Fruit fly (Drosophila melanogaster): ENCODE results near the gene CG10959.

Gene CG10959

dm6 chrX:8107936-8108335 is 40.6 kb upstream of the CG10959 start:
- TF ChIP-seq cnc (optimal IDR thresholded peaks at IDR 0.05) (no peak), tj (GFP tag; optimal IDR thresholded peaks at IDR 0.05) (no peak), CG5204 (GFP tag; optimal IDR thresholded peaks at IDR 0.05) (no peak), CG14711 (tag; optimal IDR thresholded peaks at IDR 0.05) (no peak), Clk (GFP tag; optimal IDR thresholded peaks at IDR 0.05) (no peak), pad (GFP tag; optimal IDR thresholded peaks at IDR 0.05) (no peak), CG7101 (tag; optimal IDR thresholded peaks at IDR 0.05) (no peak), Crg-1 (GFP tag; optimal IDR thresholded peaks at IDR 0.05) (no peak), CG12768 (GFP tag; optimal IDR thresholded peaks at IDR 0.05) (no peak), CG11617 (GFP tag; optimal IDR thresholded peaks at IDR 0.05) (no peak), CG1620 (GFP tag; optimal IDR thresholded peaks at IDR 0.05) (no peak)

dm6 chrX:8110984-8111383 is 37.6 kb upstream of the CG10959 start:
- TF ChIP-seq ovo (GFP tag; optimal IDR thresholded peaks at IDR 0.05) (peak; percentile 10), Hr96 (GFP tag; optimal IDR thresholded peaks at IDR 0.05) (no peak), tj (GFP tag; optimal IDR thresholded peaks at IDR 0.05) (peak; percentile 68)

dm6 chrX:8112715-8113114 is 35.9 kb upstream of the CG10959 start:
- TF ChIP-seq CG7101 (tag; optimal IDR thresholded peaks at IDR 0.05) (peak; percentile 45), Mnt (GFP tag; optimal IDR thresholded peaks at IDR 0.05) (peak; percentile 16), kay (GFP tag; ENCODE audit: borderline replicate concordance) (no peak), CG33017 (tag; optimal IDR thresholded peaks at IDR 0.05) (no peak), CG7045 (GFP tag; optimal IDR thresholded peaks at IDR 0.05) (peak; percentile 15), bab1 (GFP tag; optimal IDR thresholded peaks at IDR 0.05) (no peak), CG11617 (GFP tag; optimal IDR thresholded peaks at IDR 0.05) (peak; percentile 64), ovo (GFP tag; optimal IDR thresholded peaks at IDR 0.05) (no peak), tj (GFP tag; optimal IDR thresholded peaks at IDR 0.05) (peak; percentile 53), cic (GFP tag; optimal IDR thresholded peaks at IDR 0.05) (no peak), CG5204 (GFP tag; optimal IDR thresholded peaks at IDR 0.05) (peak; percentile 34)

dm6 chrX:8113386-8114279 is 35.0 kb upstream of the CG10959 start:
- TF ChIP-seq CG5204 (GFP tag; optimal IDR thresholded peaks at IDR 0.05) (peak; percentile 68), CG1620 (GFP tag; optimal IDR thresholded peaks at IDR 0.05) (peak; percentile 11), CG33017 (tag; optimal IDR thresholded peaks at IDR 0.05) (peak; percentile 78), cic (GFP tag; optimal IDR thresholded peaks at IDR 0.05) (no peak), Hr96 (GFP tag; optimal IDR thresholded peaks at IDR 0.05) (peak; percentile 59), CG7101 (tag; optimal IDR thresholded peaks at IDR 0.05) (peak; percentile 88), CG12768 (GFP tag; optimal IDR thresholded peaks at IDR 0.05) (peak; percentile 33), kay (GFP tag; ENCODE audit: borderline replicate concordance) (peak; percentile 92), Clk (GFP tag; optimal IDR thresholded peaks at IDR 0.05) (peak; percentile 15), Mnt (GFP tag; optimal IDR thresholded peaks at IDR 0.05) (peak; percentile 23), toe (GFP tag; optimal IDR thresholded peaks at IDR 0.05) (peak; percentile 28), CG11617 (GFP tag; optimal IDR thresholded peaks at IDR 0.05) (no peak), CG7045 (GFP tag; optimal IDR thresholded peaks at IDR 0.05) (peak; percentile 63), Crg-1 (GFP tag; optimal IDR thresholded peaks at IDR 0.05) (peak; percentile 27), ovo (GFP tag; optimal IDR thresholded peaks at IDR 0.05) (no peak), cnc (optimal IDR thresholded peaks at IDR 0.05) (peak; percentile 93 to 96), pad (GFP tag; optimal IDR thresholded peaks at IDR 0.05) (no peak), CG14711 (tag; optimal IDR thresholded peaks at IDR 0.05) (peak; percentile 67), tj (GFP tag; optimal IDR thresholded peaks at IDR 0.05) (no peak), bab1 (GFP tag; optimal IDR thresholded peaks at IDR 0.05) (peak; percentile 51)

- TF ChIP-seq bab1 (GFP tag; optimal IDR thresholded peaks at IDR 0.05) = peak; percentile 57
- TF ChIP-seq CG1620 (GFP tag; optimal IDR thresholded peaks at IDR 0.05) = peak; percentile 21
- peak; percentile 80 for TF ChIP-seq CG7101 (tag; optimal IDR thresholded peaks at IDR 0.05)
- peak; percentile 25 for TF ChIP-seq Clk (GFP tag; optimal IDR thresholded peaks at IDR 0.05)
- peak; percentile 70 for TF ChIP-seq CG5204 (GFP tag; optimal IDR thresholded peaks at IDR 0.05)
- TF ChIP-seq ovo (GFP tag; optimal IDR thresholded peaks at IDR 0.05) = peak; percentile 1
- TF ChIP-seq toe (GFP tag; optimal IDR thresholded peaks at IDR 0.05) = peak; percentile 45
- TF ChIP-seq kay (GFP tag; ENCODE audit: borderline replicate concordance) = no peak
- peak; percentile 46 for TF ChIP-seq Mnt (GFP tag; optimal IDR thresholded peaks at IDR 0.05)
- TF ChIP-seq pad (GFP tag; optimal IDR thresholded peaks at IDR 0.05) = peak; percentile 20
- TF ChIP-seq CG7045 (GFP tag; optimal IDR thresholded peaks at IDR 0.05) = peak; percentile 60
- TF ChIP-seq Hr96 (GFP tag; optimal IDR thresholded peaks at IDR 0.05) = no peak
- TF ChIP-seq cic (GFP tag; optimal IDR thresholded peaks at IDR 0.05) = no peak
- TF ChIP-seq Crg-1 (GFP tag; optimal IDR thresholded peaks at IDR 0.05) = no peak
- TF ChIP-seq CG11617 (GFP tag; optimal IDR thresholded peaks at IDR 0.05) = peak; percentile 64
- TF ChIP-seq tj (GFP tag; optimal IDR thresholded peaks at IDR 0.05) = peak; percentile 73
- TF ChIP-seq cnc (optimal IDR thresholded peaks at IDR 0.05) = no peak
- TF ChIP-seq CG12768 (GFP tag; optimal IDR thresholded peaks at IDR 0.05) = peak; percentile 62
- TF ChIP-seq CG14711 (tag; optimal IDR thresholded peaks at IDR 0.05) = peak; percentile 62
- TF ChIP-seq CG33017 (tag; optimal IDR thresholded peaks at IDR 0.05) = peak; percentile 62
Observed at dm6 chrX:8114476-8115342, 33.9 kb upstream of the CG10959 start.
